Fruit fly (Drosophila melanogaster) Kc167 (cell line): ENCODE data around the gene Gk2.

Experiments used
- Myc ChIP-seq: fragments of >200 bp; optimal IDR thresholded peaks from 2 replicates; lab custom pipeline; 2017; ENCODE audit warnings: missing external identifiers
- Sin3A ChIP-seq: fragments of >200 bp; optimal IDR thresholded peaks from 2 replicates; lab custom pipeline; 2018; ENCODE audit warnings: missing external identifiers
- h ChIP-seq: fragments of >200 bp; optimal IDR thresholded peaks from 3 replicates; lab custom pipeline; 2018; ENCODE audit warnings: missing external identifiers
- insv ChIP-seq: fragments of >200 bp; optimal IDR thresholded peaks from 3 replicates; lab custom pipeline; 2018; ENCODE audit warnings: missing external identifiers
- psq ChIP-seq: fragments of >200 bp; optimal IDR thresholded peaks from 2 replicates; lab custom pipeline; 2017; ENCODE audit warnings: missing external identifiers
- ttk ChIP-seq: sonication (Bioruptor generic); optimal IDR thresholded peaks from 2 replicates; lab custom pipeline; 2017; ENCODE audit warnings: missing external identifiers

The Gk2 gene

DNA sequence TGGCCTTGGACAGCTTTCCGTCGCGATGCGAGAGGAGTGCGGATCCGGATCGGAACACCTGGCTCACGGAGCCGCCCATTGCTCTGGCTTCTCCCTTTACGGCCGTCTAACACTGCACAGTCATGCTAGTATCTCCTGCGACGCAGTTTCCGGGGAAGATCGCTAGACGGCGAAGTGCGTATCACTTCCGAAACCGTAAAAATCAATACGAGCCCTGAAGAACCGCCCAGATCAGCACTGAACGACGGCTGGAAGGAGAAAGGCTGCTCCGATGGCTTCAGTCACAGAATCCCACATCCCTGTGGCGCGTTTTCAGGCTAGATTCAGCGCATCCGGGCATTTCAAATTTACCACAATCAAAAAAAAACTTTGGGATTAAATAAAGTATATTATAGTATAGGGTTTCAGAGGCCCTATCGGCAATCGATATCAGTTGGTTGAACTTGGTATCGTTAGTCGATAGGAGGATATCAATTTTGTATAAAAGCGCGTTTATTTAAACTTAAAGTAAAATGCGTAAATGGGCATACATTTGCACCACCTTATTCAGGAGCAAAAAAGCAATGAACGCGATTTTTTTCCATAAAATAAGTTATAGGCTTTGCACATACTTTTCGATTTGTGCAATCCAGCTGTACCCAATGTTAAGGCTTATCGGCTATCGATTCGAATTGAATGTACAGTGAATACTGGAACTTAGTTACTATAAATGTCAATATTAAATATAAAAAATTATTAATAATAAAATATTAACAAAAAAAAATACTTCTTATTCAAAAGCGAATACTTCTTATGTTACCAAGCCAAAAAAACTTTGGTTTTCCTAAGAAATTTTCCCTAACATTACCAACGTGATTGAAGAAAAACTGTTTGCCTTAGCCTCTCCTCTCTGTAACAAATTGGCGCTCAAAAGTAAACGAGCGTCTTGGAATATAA lies 36.8 kb downstream of the Gk2 start, which contains the start of the genes CG13933 and PolD2:
TSS of gene CG13933 (minus strand) at position 435 of the 936 bp plus-strand sequence.
TSS of gene PolD2 (plus strand) at position 921 of the 936 bp plus-strand sequence.
- TF ChIP-seq insv (lab: Kevin White, UChicago), result no peak
- TF ChIP-seq h (lab: Kevin White, UChicago), result no peak
- TF ChIP-seq ttk, result no peak
- no peak for TF ChIP-seq Myc (lab: Kevin White, UChicago)
- TF ChIP-seq Sin3A (lab: Kevin White, UChicago), result no peak
- TF ChIP-seq psq (lab: Kevin White, UChicago), result no peak

DNA sequence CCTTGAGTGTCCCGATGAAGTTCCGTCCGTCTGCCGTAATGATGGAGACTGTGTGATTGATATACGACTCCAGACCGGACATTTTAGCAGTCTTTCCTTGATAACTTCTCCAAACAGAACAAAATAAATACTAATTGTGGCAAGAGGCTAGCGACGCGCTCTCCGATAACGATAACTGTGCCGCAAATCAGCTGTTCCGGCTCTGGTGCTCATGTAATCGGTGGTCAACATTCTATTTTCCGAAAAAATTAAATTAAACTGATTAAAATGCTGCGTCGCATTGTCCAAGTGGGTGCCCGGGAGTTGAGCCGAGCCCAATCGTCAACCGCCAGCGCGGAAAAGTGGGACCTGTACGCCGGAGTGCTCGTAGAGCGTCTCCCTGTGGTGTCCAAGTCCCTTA lies 39.0 kb downstream of the Gk2 start, which contains the start of the genes CG2021 and mRpL46:
TSS of gene CG2021 (minus strand) at position 163 of the 400 bp plus-strand sequence.
TSS of gene mRpL46 (plus strand) at position 191 of the 400 bp plus-strand sequence.
- TF ChIP-seq psq (lab: Kevin White, UChicago) (no peak), Myc (lab: Kevin White, UChicago) (no peak), ttk (no peak), insv (lab: Kevin White, UChicago) (no peak), Sin3A (lab: Kevin White, UChicago) (no peak), h (lab: Kevin White, UChicago) (no peak)

DNA sequence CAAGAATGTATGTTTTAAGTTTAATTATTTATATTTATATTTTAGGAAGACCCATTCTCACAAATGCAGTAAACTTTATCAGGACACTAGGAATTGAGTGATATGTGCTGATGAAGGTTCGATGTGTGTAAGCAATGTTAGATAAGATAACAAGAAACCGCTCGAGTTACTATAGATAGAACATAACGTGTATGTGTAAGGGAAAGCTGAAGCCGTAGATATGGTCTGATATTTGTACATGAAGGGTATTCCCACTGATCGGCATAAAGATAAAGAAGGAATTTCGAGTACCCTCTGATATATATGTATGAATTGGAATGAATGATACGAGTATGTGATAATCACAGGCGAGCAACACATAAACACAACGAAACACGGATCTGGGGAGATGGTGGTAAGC lies 45.9 kb downstream of the Gk2 start:
- no peak for TF ChIP-seq insv (lab: Kevin White, UChicago)
- no peak for TF ChIP-seq ttk
- no peak for TF ChIP-seq psq (lab: Kevin White, UChicago)
- TF ChIP-seq Myc (lab: Kevin White, UChicago), result no peak
- no peak for TF ChIP-seq Sin3A (lab: Kevin White, UChicago)
- no peak for TF ChIP-seq h (lab: Kevin White, UChicago)

DNA sequence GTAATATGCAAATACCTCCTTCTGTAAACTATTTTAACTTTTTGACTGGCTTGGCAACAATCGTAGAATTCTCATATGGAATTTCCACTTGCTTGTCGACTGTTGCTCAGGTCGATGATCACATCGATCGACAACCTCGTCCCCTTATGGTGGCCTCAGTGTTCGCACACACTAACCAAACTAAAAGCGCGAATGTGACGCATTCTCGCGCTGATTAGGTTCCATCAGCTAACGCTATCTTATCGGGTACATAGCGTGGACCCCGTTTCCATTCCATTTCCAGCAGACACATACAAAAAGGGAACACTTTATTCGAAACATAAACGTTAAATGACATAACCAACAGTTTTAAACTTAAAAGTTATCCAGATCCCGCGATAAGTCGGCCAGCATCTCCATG lies 51.1 kb downstream of the Gk2 start:
- TF ChIP-seq Myc (lab: Kevin White, UChicago) (no peak), h (lab: Kevin White, UChicago) (no peak), psq (lab: Kevin White, UChicago) (no peak), Sin3A (lab: Kevin White, UChicago) (no peak), insv (lab: Kevin White, UChicago) (no peak), ttk (no peak)

DNA sequence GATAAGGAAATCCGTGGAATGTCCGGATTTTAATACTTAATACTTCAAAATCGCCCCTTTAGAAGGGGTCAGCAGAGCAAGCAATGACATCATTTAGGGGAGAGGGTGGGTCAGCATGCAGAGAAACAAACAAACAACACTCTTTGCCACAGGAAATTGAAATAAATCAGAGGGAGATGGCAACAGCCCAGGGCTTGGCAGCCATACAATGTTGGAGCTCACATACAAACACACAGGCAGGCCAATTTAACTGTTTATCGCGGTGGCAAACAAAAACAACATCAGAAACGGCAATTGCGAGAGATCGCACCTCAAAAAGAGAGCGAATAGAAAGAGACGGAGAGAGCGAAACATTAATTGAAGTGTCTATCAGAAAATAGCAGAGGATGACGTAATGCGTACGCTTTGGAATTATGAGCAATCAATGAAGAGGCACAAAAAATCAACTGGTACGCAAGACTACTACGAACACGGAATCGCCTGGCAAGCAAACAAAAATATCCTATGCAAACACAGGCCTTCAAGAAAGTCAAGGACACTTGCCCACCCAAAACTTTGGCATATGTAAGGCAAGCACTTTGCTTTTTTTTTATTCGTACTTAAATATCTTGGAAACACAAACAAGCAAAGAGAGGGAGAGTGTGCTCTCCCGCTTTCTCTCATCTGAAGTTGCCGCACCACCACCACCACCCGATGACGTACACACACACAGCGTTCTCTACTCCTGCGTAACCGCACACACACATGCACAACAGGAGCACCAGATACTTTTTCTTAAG lies 56.1 kb downstream of the Gk2 start:
- TF ChIP-seq psq (lab: Kevin White, UChicago) (no peak), insv (lab: Kevin White, UChicago) (no peak), Sin3A (lab: Kevin White, UChicago) (no peak), Myc (lab: Kevin White, UChicago) (no peak), ttk (no peak), h (lab: Kevin White, UChicago) (no peak)
